Worm (Caenorhabditis elegans) whole organism, young adult: ENCODE measurements around the gene crb-1.

Source experiments
- B0035.1 ChIP-seq: sonication (generic microtip); optimal IDR thresholded peaks from 2 replicates; lab custom pipeline; 2016; ENCODE audit warnings: missing genetic modification characterization, mild to moderate bottlenecking, missing compliant biosample characterization, missing genotype, missing genetic modification reagents
- ama-1 ChIP-seq, 3 experiments: fragments of 150-350 bp in 1 of 3; sonication (generic microtip) in 2 of 3; optimal IDR thresholded peaks; 2 replicates each; lab custom pipeline; 2014 to 2018; ENCODE audit warnings: missing biosample characterization in 2 of 3, missing genetic modification characterization in 2 of 3, missing genetic modification reagents in 2 of 3
- efl-1 ChIP-seq: fragments of 150-350 bp; optimal IDR thresholded peaks from 2 replicates; lab custom pipeline; 2014; ENCODE audit warnings: missing biosample characterization, missing genetic modification reagents, missing genetic modification characterization
- hmg-1.2 ChIP-seq: fragments of 200-800 bp; sonication (Bioruptor generic); IDR thresholded peaks from 2 replicates; pipeline ENCODE4 v1.3.6; 2022; ENCODE audit warnings: missing genetic modification reagents, missing genetic modification characterization, missing compliant biosample characterization
- sea-2 ChIP-seq: fragments of 200-800 bp; sonication (Bioruptor generic); IDR thresholded peaks from 2 replicates; pipeline ENCODE4 v1.3.6; 2022; ENCODE audit warnings: missing genetic modification characterization, missing compliant biosample characterization
- zim-3 ChIP-seq: sonication (generic microtip); optimal IDR thresholded peaks from 2 replicates; lab custom pipeline; 2017; ENCODE audit warnings: mild to moderate bottlenecking, missing genetic modification characterization, moderate library complexity, missing compliant biosample characterization

DNA sequence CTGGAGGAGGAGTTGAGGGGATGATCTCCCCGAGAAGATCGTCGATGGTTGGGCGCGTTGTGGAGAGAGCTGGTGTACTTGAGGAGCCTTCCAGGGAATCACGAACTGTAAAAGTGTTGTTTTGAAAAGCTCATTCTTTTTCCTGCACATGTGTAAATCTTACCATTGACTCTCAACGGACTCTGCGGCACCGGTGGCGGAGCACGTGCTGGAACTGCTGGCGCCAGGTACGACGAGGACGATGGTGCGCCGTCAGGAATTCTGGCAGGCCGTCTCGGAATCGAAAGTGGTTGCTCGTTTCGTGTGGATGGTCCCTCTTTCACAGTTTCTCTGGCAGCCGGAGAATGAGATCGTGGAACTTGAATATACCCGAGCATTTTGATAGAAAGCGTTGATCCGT lies 29.5 kb downstream of the crb-1 start:
- TF ChIP-seq efl-1 (GFP tag; lab: Kevin White, UChicago), result no peak
- no peak for TF ChIP-seq sea-2
- no peak for TF ChIP-seq B0035.1 (tag; lab: Kevin White, UChicago)
- no peak for TF ChIP-seq ama-1 (optimal IDR thresholded peaks at IDR 0.05; lab: Kevin White, UChicago)
- no peak for TF ChIP-seq ama-1 (GFP tag; optimal IDR thresholded peaks at IDR 0.05; lab: Kevin White, UChicago)
- no peak for TF ChIP-seq hmg-1.2 (GFP tag; lab: Robert Waterston, UW)
- TF ChIP-seq zim-3 (tag; lab: Kevin White, UChicago), result no peak
